Fruit fly (Drosophila melanogaster): ENCODE results near the gene CG9356.

CG9356 gene

dm6 chr3R:9434543-9435407 lies 30.7 kb upstream of the CG9356 start (continued):
- TF ChIP-seq CrebB (tag; optimal IDR thresholded peaks at IDR 0.05) (peak; percentile 69), CG9876 (GFP tag; optimal IDR thresholded peaks at IDR 0.05) (peak; percentile 19), CG9817 (tag; optimal IDR thresholded peaks at IDR 0.05) (peak; percentile 88), CG11695 (GFP tag; IDR thresholded peaks at IDR 0.05) (peak; percentile 88), CG7357 (GFP tag; IDR thresholded peaks at IDR 0.05) (peak; percentile 74), CG11456 (GFP tag; IDR thresholded peaks at IDR 0.05) (peak; percentile 82), caup (GFP tag; optimal IDR thresholded peaks at IDR 0.05; ENCODE audit: severe bottlenecking) (peak; percentile 85), Fer1 (GFP tag; optimal IDR thresholded peaks at IDR 0.05) (peak; percentile 86), exex (tag; optimal IDR thresholded peaks at IDR 0.05) (peak; percentile 54), Six4 (GFP tag; optimal IDR thresholded peaks at IDR 0.05) (peak; percentile 77), gsb (GFP tag; IDR thresholded peaks at IDR 0.05) (peak; percentile 76), danr (GFP tag; IDR thresholded peaks at IDR 0.05) (peak; percentile 57; the same call in 1 of the 2 replicates), stc (GFP tag; IDR thresholded peaks at IDR 0.05) (peak; percentile 80), NC2α (GFP tag; optimal IDR thresholded peaks at IDR 0.05) (peak; percentile 49), CG14014 (GFP tag; IDR thresholded peaks at IDR 0.05) (peak; percentile 91), MBD-R2 (GFP tag; IDR thresholded peaks at IDR 0.05) (peak; percentile 54; the same call in 1 of the 2 replicates), CG10267 (tag; optimal IDR thresholded peaks at IDR 0.05) (peak; percentile 82), en (GFP tag; optimal IDR thresholded peaks at IDR 0.05) (peak; percentile 41), CG11504 (tag; optimal IDR thresholded peaks at IDR 0.05) (peak; percentile 91), odd (GFP tag; optimal IDR thresholded peaks at IDR 0.05) (peak; percentile 83), tin (GFP tag; optimal IDR thresholded peaks at IDR 0.05) (peak; percentile 74), CG3847 (GFP tag; IDR thresholded peaks at IDR 0.05) (peak; percentile 84), sug (tag; optimal IDR thresholded peaks at IDR 0.05) (peak; percentile 66), Fer2 (tag; optimal IDR thresholded peaks at IDR 0.05) (peak; percentile 80), CG6854 (GFP tag; optimal IDR thresholded peaks at IDR 0.05) (peak; percentile 88), CG12942 (GFP tag; optimal IDR thresholded peaks at IDR 0.05) (peak; percentile 57), CG12299 (tag; optimal IDR thresholded peaks at IDR 0.05) (peak; percentile 82), Opbp (GFP tag; IDR thresholded peaks at IDR 0.05; ENCODE audit: partially characterized antibody) (no peak), Aef1 (GFP tag; IDR thresholded peaks at IDR 0.05) (peak; percentile 51), Dfd (GFP tag; optimal IDR thresholded peaks at IDR 0.05) (no peak), CG11723 (GFP tag; optimal IDR thresholded peaks at IDR 0.05) (peak; percentile 75), tio (GFP tag; optimal IDR thresholded peaks at IDR 0.05) (peak; percentile 70), eyg (GFP tag; optimal IDR thresholded peaks at IDR 0.05) (peak; percentile 67), tgo (GFP tag; IDR thresholded peaks at IDR 0.05) (peak; percentile 90), org-1 (GFP tag; optimal IDR thresholded peaks at IDR 0.05) (peak; percentile 67), gro (GFP tag; optimal IDR thresholded peaks at IDR 0.05) (peak; percentile 87), Hey (tag; optimal IDR thresholded peaks at IDR 0.05) (no peak), CG17328 (GFP tag; IDR thresholded peaks at IDR 0.05) (peak; percentile 92), corto (GFP tag; optimal IDR thresholded peaks at IDR 0.05) (no peak), ERR (GFP tag; optimal IDR thresholded peaks at IDR 0.05) (no peak), her (GFP tag; optimal IDR thresholded peaks at IDR 0.05) (peak; percentile 65), cato (GFP tag; optimal IDR thresholded peaks at IDR 0.05; ENCODE audit: borderline replicate concordance) (peak; percentile 76), sens-2 (GFP tag; IDR thresholded peaks at IDR 0.05) (peak; percentile 75), Dll (GFP tag; IDR thresholded peaks at IDR 0.05; ENCODE audit: partially characterized antibody) (no peak), Trl (optimal IDR thresholded peaks at IDR 0.05) (peak; percentile 39 to 43), Trl (GFP tag; optimal IDR thresholded peaks at IDR 0.05) (peak; percentile 78), cas (GFP tag; IDR thresholded peaks at IDR 0.05) (peak; percentile 68), kay (GFP tag; optimal IDR thresholded peaks at IDR 0.05) (peak; percentile 76), Doc3 (GFP tag; IDR thresholded peaks at IDR 0.05; ENCODE audit: partially characterized antibody) (no peak)

All from whole organism, embryonic.